Worm (Caenorhabditis elegans) whole organism, L2 larva: ENCODE data around the gene arrd-16.
A peak's percentile ranks its signal among the peaks of the same experiment; 100 is the strongest.

Source experiments
- C34F6.9 ChIP-seq: fragments of 150-350 bp; optimal IDR thresholded peaks from 2 replicates; lab custom pipeline; 2014; ENCODE audit warnings: missing biosample characterization, missing genetic modification characterization
- F13H6.1 ChIP-seq: sonication (generic microtip); optimal IDR thresholded peaks from 2 replicates; lab custom pipeline; 2016; ENCODE audit warnings: missing genetic modification characterization, missing compliant biosample characterization
- R02D3.7 ChIP-seq: fragments of 150-350 bp; optimal IDR thresholded peaks from 2 replicates; lab custom pipeline; 2014; ENCODE audit warnings: missing biosample characterization, missing genetic modification characterization
- Y55F3AM.14 ChIP-seq: fragments of 200-800 bp; sonication (Bioruptor generic); optimal IDR thresholded peaks from 2 replicates; lab custom pipeline; 2018; ENCODE audit warnings: mild to moderate bottlenecking, missing genetic modification characterization, missing compliant biosample characterization
- aly-2 ChIP-seq: fragments of 150-350 bp; optimal IDR thresholded peaks from 2 replicates; lab custom pipeline; 2014; ENCODE audit warnings: missing biosample characterization, missing genetic modification characterization
- ama-1 ChIP-seq: fragments of 150-350 bp; optimal IDR thresholded peaks from 2 replicates; lab custom pipeline; 2018; ENCODE audit warnings: inconsistent platforms
- blmp-1 ChIP-seq: sonication (generic microtip); optimal IDR thresholded peaks from 2 replicates; lab custom pipeline; 2017; ENCODE audit warnings: missing genetic modification characterization, mild to moderate bottlenecking, missing compliant biosample characterization, antibody characterized with exemption, moderate library complexity; ENCODE audit not compliant: insufficient read depth
- ceh-16 ChIP-seq: fragments of 150-350 bp; optimal IDR thresholded peaks from 2 replicates; lab custom pipeline; 2014; ENCODE audit warnings: missing biosample characterization, missing genetic modification characterization
- ceh-82 ChIP-seq: fragments of 150-350 bp; optimal IDR thresholded peaks from 2 replicates; lab custom pipeline; 2014; ENCODE audit warnings: missing biosample characterization, missing genetic modification characterization
- crh-2 ChIP-seq: sonication (generic microtip); optimal IDR thresholded peaks from 2 replicates; lab custom pipeline; 2017; ENCODE audit warnings: missing biosample characterization, missing genetic modification characterization
- egl-27 ChIP-seq: sonication (generic microtip); optimal IDR thresholded peaks from 3 replicates; lab custom pipeline; 2017; ENCODE audit warnings: missing biosample characterization, missing genetic modification reagents, missing genetic modification characterization
- elt-1 ChIP-seq: fragments of 150-350 bp; optimal IDR thresholded peaks from 2 replicates; lab custom pipeline; 2014; ENCODE audit warnings: missing biosample characterization, missing genetic modification characterization
- fos-1 ChIP-seq: fragments of 150-350 bp; optimal IDR thresholded peaks from 2 replicates; lab custom pipeline; 2014; ENCODE audit warnings: missing biosample characterization, missing genetic modification characterization
- gmeb-1 ChIP-seq: fragments of 150-350 bp; optimal IDR thresholded peaks from 2 replicates; lab custom pipeline; 2014; ENCODE audit warnings: missing biosample characterization, missing genetic modification characterization
- lin-11 ChIP-seq: fragments of 150-350 bp; sonication (generic microtip); optimal IDR thresholded peaks from 2 replicates; lab custom pipeline; 2014; ENCODE audit warnings: missing biosample characterization, missing genetic modification characterization, inconsistent platforms, mixed read lengths
- lin-13 ChIP-seq: fragments of 150-350 bp; optimal IDR thresholded peaks from 2 replicates; lab custom pipeline; 2014; ENCODE audit warnings: missing biosample characterization, missing genetic modification reagents, missing genetic modification characterization
- lsy-2 ChIP-seq, 2 experiments: fragments of 150-350 bp in 1 of 2; sonication (generic microtip) in 1 of 2; optimal IDR thresholded peaks; 2 replicates each; lab custom pipeline; 2014 to 2017; ENCODE audit warnings: missing biosample characterization in 2 of 2, missing genetic modification characterization in 2 of 2
- mab-5 ChIP-seq: fragments of 150-350 bp; optimal IDR thresholded peaks from 2 replicates; lab custom pipeline; 2014; ENCODE audit warnings: missing biosample characterization, missing genetic modification characterization
- mdl-1 ChIP-seq, 2 experiments: fragments of 150-350 bp in 1 of 2; sonication (generic microtip) in 1 of 2; optimal IDR thresholded peaks; 2 replicates each; lab custom pipeline; 2017; ENCODE audit warnings: missing biosample characterization in 2 of 2, missing genetic modification characterization in 2 of 2
- nhr-10 ChIP-seq: sonication (generic microtip); optimal IDR thresholded peaks from 2 replicates; lab custom pipeline; 2017; ENCODE audit warnings: missing biosample characterization, missing genetic modification characterization
- nhr-11 ChIP-seq: fragments of 150-350 bp; optimal IDR thresholded peaks from 2 replicates; lab custom pipeline; 2014; ENCODE audit warnings: missing biosample characterization, missing genetic modification characterization
- nhr-12 ChIP-seq: fragments of 150-350 bp; optimal IDR thresholded peaks from 2 replicates; lab custom pipeline; 2014; ENCODE audit warnings: missing biosample characterization, missing genetic modification characterization
- nhr-129 ChIP-seq: fragments of 150-350 bp; optimal IDR thresholded peaks from 2 replicates; lab custom pipeline; 2014; ENCODE audit warnings: missing biosample characterization, missing genetic modification characterization
- nhr-237 ChIP-seq: fragments of 150-350 bp; optimal IDR thresholded peaks from 2 replicates; lab custom pipeline; 2014; ENCODE audit warnings: missing biosample characterization, missing genetic modification characterization
- nhr-25 ChIP-seq: fragments of 150-350 bp; sonication (generic microtip); optimal IDR thresholded peaks from 3 replicates; lab custom pipeline; 2014; ENCODE audit warnings: missing biosample characterization, missing genetic modification characterization
- nhr-77 ChIP-seq: fragments of 150-350 bp; optimal IDR thresholded peaks from 2 replicates; lab custom pipeline; 2014; ENCODE audit warnings: missing biosample characterization, missing genetic modification characterization
- peb-1 ChIP-seq: fragments of 150-350 bp; optimal IDR thresholded peaks from 2 replicates; lab custom pipeline; 2014; ENCODE audit warnings: missing biosample characterization, missing genetic modification characterization
- skn-1 ChIP-seq: sonication (generic microtip); optimal IDR thresholded peaks from 2 replicates; lab custom pipeline; 2017; ENCODE audit warnings: missing biosample characterization, missing genetic modification characterization
- sma-3 ChIP-seq: sonication (generic microtip); optimal IDR thresholded peaks from 2 replicates; lab custom pipeline; 2016; ENCODE audit warnings: missing genetic modification reagents, missing genetic modification characterization, missing compliant biosample characterization
- sma-9 ChIP-seq, 2 experiments: fragments of 150-350 bp in 1 of 2; sonication (generic microtip) in 1 of 2; optimal IDR thresholded peaks; 2 replicates each; lab custom pipeline; 2014 to 2016; ENCODE audit warnings: missing genetic modification characterization in 2 of 2, mild to moderate bottlenecking in 1 of 2, missing biosample characterization in 1 of 2, missing compliant biosample characterization in 1 of 2, missing genetic modification reagents in 1 of 2, moderate library complexity in 1 of 2
- unc-39 ChIP-seq: fragments of 150-350 bp; optimal IDR thresholded peaks from 2 replicates; lab custom pipeline; 2014; ENCODE audit warnings: missing biosample characterization, missing genetic modification characterization
- unc-55 ChIP-seq: fragments of 150-350 bp; sonication (generic microtip); optimal IDR thresholded peaks from 3 replicates; lab custom pipeline; 2014; ENCODE audit warnings: missing biosample characterization, missing genetic modification reagents, missing genetic modification characterization
- zag-1 ChIP-seq: fragments of 150-350 bp; optimal IDR thresholded peaks from 2 replicates; lab custom pipeline; 2014; ENCODE audit warnings: missing biosample characterization, missing genetic modification characterization
- ztf-1 ChIP-seq: fragments of 200-800 bp; sonication (Bioruptor generic); conservative IDR thresholded peaks from 2 replicates; pipeline ENCODE4 v1.3.6; 2022; ENCODE audit warnings: missing genetic modification characterization, missing compliant biosample characterization

Gene arrd-16

ce11 chrIII:12466310-12466709, 18.2 kb upstream of the arrd-16 start, which contains the start of gene pstk-1:
pstk-1 (plus strand) TSS chrIII:12466610.
- TF ChIP-seq skn-1 (tag; lab: Kevin White, UChicago), result no peak
- TF ChIP-seq unc-55 (GFP tag; lab: Kevin White, UChicago), result no peak
- TF ChIP-seq R02D3.7 (tag; lab: Kevin White, UChicago), result no peak
- TF ChIP-seq lin-11 (tag; lab: Kevin White, UChicago), result no peak
- TF ChIP-seq blmp-1 (tag; lab: Kevin White, UChicago), result no peak
- TF ChIP-seq nhr-77 (tag; lab: Kevin White, UChicago), result no peak
- TF ChIP-seq sma-9 (GFP tag; optimal IDR thresholded peaks at IDR 0.05; lab: Kevin White, UChicago), result no peak
- no peak for TF ChIP-seq sma-9 (tag; optimal IDR thresholded peaks at IDR 0.05; lab: Kevin White, UChicago)
- TF ChIP-seq mab-5 (tag; lab: Kevin White, UChicago), result no peak
- no peak for TF ChIP-seq ztf-1 (GFP tag; lab: Robert Waterston, UW)
- no peak for TF ChIP-seq aly-2 (tag; lab: Kevin White, UChicago)
- no peak for TF ChIP-seq nhr-10

ce11 chrIII:12468869-12469268, 15.7 kb upstream of the arrd-16 start, which contains the start of gene Y49E10.29:
Y49E10.29 (plus strand) TSS chrIII:12469169.
- TF ChIP-seq lin-13 (no peak), nhr-12 (tag; lab: Kevin White, UChicago) (no peak), ama-1 (no peak), zag-1 (tag; lab: Kevin White, UChicago) (no peak), peb-1 (tag; lab: Kevin White, UChicago) (no peak), lin-11 (tag; lab: Kevin White, UChicago) (no peak), nhr-25 (tag; lab: Kevin White, UChicago) (no peak), blmp-1 (tag; lab: Kevin White, UChicago) (no peak), unc-55 (GFP tag; lab: Kevin White, UChicago) (no peak), nhr-237 (tag; lab: Kevin White, UChicago) (no peak), nhr-10 (no peak), F13H6.1 (tag; lab: Kevin White, UChicago) (no peak), gmeb-1 (tag; lab: Kevin White, UChicago) (no peak), egl-27 (no peak), Y55F3AM.14 (no peak), nhr-11 (tag; lab: Kevin White, UChicago) (no peak), fos-1 (tag; lab: Kevin White, UChicago) (no peak)
- TF ChIP-seq, all 48 proteins: peak for 0

- TF ChIP-seq ztf-1 (GFP tag; lab: Robert Waterston, UW), result 0 out of 2 replicates have a peak, but pooled peaks have one; percentile 8
- TF ChIP-seq elt-1 (tag; lab: Kevin White, UChicago), result no peak
Measured at ce11 chrIII:12469800-12470199, 14.7 kb upstream of the arrd-16 start.

ce11 chrIII:12470589-12470988, 13.9 kb upstream of the arrd-16 start:
- TF ChIP-seq ceh-16 (tag; lab: Kevin White, UChicago) (no peak), egl-27 (no peak), lin-11 (tag; lab: Kevin White, UChicago) (no peak), nhr-129 (no peak), unc-39 (tag; lab: Kevin White, UChicago) (no peak), ceh-82 (tag; lab: Kevin White, UChicago) (no peak)

- peak; percentile 12 for TF ChIP-seq lin-11 (tag; lab: Kevin White, UChicago)
- peak; percentile 48 for TF ChIP-seq crh-2
- TF ChIP-seq nhr-129, result peak; percentile 33
- peak; percentile 67 for TF ChIP-seq C34F6.9 (tag; lab: Kevin White, UChicago)
- TF ChIP-seq lsy-2 (tag; optimal IDR thresholded peaks at IDR 0.05; lab: Kevin White, UChicago), result peak in 1 of 2 experiments; percentile 53
- TF ChIP-seq unc-39 (tag; lab: Kevin White, UChicago), result no peak
- TF ChIP-seq mdl-1 (tag; optimal IDR thresholded peaks at IDR 0.05; lab: Kevin White, UChicago), result peak in 1 of 2 experiments; percentile 54
- TF ChIP-seq sma-9 (GFP tag; optimal IDR thresholded peaks at IDR 0.05; lab: Kevin White, UChicago), result no peak
- no peak for TF ChIP-seq sma-9 (tag; optimal IDR thresholded peaks at IDR 0.05; lab: Kevin White, UChicago)
- TF ChIP-seq fos-1 (tag; lab: Kevin White, UChicago), result peak; percentile 13
- no peak for TF ChIP-seq sma-3
- peak; percentile 48 for TF ChIP-seq zag-1 (tag; lab: Kevin White, UChicago)
- peak; percentile 75 for TF ChIP-seq unc-55 (GFP tag; lab: Kevin White, UChicago)
- peak; percentile 2 for TF ChIP-seq mab-5 (tag; lab: Kevin White, UChicago)
Measured at ce11 chrIII:12472497-12472896, 12.0 kb upstream of the arrd-16 start, which contains the start of gene cccp-1. cccp-1 (plus strand) TSS chrIII:12472873.
